Worm (Caenorhabditis elegans) whole organism, young adult: ENCODE results near the gene slcr-46.2.

ENCODE experiments used
- D2030.7 ChIP-seq: fragments of 200-800 bp; sonication (Bioruptor generic); IDR thresholded peaks from 2 replicates; pipeline ENCODE4 v1.3.6; 2022; ENCODE audit warnings: missing genetic modification reagents, missing genetic modification characterization, missing compliant biosample characterization
- atf-7 ChIP-seq: sonication (generic microtip); optimal IDR thresholded peaks from 2 replicates; lab custom pipeline; 2017; ENCODE audit warnings: mild to moderate bottlenecking, missing genetic modification characterization, missing compliant biosample characterization
- pha-4 ChIP-seq: fragments of 150-350 bp; sonication (generic microtip); optimal IDR thresholded peaks from 2 replicates; lab custom pipeline; 2014; ENCODE audit warnings: missing biosample characterization, missing genetic modification reagents, missing genetic modification characterization
- unc-62 ChIP-seq: fragments of 150-350 bp; optimal IDR thresholded peaks from 2 replicates; lab custom pipeline; 2014; ENCODE audit warnings: missing biosample characterization, missing genetic modification reagents, missing genetic modification characterization

DNA sequence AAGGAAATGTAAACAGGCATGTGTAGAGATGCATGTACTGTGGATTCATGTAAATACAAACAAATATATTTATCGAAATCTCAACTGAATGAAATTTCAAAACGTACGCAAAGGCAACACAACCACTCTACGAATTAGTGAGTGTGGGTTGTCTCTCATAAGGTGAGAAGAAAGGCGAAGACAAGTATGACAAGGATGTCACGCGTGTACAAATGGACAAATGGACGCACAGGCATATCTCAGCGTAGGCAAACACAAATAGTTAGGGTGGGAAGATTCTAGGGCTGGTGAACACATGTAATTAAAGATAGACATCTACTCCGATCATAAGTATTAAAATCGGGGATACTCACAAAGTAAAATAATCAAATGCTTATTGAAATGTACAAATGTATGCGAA lies 38.2 kb upstream of the slcr-46.2 start:
- TF ChIP-seq pha-4 (tag; lab: Kevin White, UChicago) (no peak), unc-62 (GFP tag; lab: Kevin White, UChicago) (no peak), D2030.7 (GFP tag; lab: Robert Waterston, UW) (no peak), atf-7 (tag; lab: Kevin White, UChicago) (no peak)
